Worm (Caenorhabditis elegans) whole organism, dauer: ENCODE results near the gene dlg-1.

Experiments
- unc-62 ChIP-seq: sonication (generic microtip); optimal IDR thresholded peaks from 2 replicates; lab custom pipeline; 2017; ENCODE audit warnings: missing biosample characterization, missing genetic modification reagents, missing genetic modification characterization

dlg-1 gene

DNA sequence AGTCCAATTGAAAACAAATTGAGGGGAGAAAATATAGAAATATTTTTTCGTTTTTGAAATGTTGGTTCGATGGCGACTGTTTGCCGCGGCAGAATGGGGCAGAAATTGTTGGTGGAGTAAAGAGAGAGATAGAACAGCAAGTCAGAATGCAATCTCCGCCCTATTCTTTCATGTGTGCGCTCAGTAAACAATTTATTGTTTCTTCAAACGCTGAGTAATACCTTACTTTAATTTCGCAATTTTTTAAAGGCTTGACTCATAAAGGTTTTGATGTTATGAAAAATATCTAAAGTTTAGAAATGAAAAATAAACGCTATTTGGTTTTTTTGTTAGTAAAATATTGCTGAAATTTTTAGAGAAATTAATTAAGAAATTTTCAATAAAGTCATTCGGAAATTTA is 34.8 kb downstream of the dlg-1 start:
- no peak for TF ChIP-seq unc-62 (GFP tag; lab: Kevin White, UChicago)

DNA sequence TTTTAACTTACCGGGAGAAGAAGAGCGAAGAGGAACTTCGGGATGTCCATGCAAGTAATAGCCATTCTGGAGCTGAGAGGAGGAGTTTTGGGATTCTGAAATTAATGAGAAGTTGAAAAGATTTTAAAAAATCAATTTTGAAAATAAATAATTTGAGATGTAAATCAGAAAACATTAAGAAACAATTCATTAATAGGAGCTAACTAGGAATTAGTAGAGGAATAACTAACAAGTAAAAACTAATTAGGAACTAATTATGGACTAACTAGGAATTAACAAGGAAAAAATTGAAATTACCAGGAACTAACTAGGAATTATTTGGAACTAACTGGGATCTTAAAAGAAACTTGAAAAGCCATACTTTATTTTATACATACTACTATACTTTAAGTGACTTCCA is 35.5 kb downstream of the dlg-1 start, which contains the start of gene T23F2.4:
T23F2.4 (minus strand) TSS at position 101 of the 400 bp plus-strand sequence.
- no peak for TF ChIP-seq unc-62 (GFP tag; lab: Kevin White, UChicago)

DNA sequence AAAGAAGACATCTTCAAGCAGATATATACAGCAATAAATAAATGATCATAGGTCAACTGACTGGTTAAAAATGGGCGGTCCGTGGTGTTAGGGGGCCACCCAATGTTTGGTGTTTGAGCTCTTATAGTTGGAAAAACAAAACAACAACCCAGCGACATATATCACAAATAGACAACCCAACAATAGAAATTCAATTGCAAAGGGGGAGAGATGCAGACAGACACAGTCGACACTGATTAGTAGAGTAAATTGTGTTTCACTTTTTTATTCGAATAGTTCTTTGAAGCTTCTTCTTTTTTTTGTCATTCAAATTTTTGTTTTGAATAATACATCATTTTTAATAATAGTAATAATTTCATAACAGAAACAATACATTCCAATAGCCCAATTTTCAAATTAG is 36.0 kb downstream of the dlg-1 start:
- TF ChIP-seq unc-62 (GFP tag; lab: Kevin White, UChicago) = no peak

DNA sequence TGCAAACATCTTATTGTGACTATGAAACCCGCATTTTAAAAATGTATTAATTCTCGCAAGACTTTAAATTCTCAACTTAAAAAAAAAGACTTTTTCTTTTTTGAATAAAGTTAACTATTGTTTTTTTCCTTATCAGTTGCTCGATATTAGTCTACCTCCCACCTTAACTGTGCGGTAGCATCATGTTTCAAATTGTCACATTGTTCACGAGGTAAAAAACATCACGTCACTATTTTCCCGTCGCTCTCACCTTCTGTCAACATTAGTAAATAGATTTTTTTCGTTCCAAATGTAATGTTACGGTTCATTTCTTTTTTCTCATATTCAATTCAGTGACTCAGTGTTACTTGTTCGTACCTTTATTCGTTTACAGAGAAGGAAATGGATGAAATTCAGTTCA is 36.9 kb downstream of the dlg-1 start:
- no peak for TF ChIP-seq unc-62 (GFP tag; lab: Kevin White, UChicago)

DNA sequence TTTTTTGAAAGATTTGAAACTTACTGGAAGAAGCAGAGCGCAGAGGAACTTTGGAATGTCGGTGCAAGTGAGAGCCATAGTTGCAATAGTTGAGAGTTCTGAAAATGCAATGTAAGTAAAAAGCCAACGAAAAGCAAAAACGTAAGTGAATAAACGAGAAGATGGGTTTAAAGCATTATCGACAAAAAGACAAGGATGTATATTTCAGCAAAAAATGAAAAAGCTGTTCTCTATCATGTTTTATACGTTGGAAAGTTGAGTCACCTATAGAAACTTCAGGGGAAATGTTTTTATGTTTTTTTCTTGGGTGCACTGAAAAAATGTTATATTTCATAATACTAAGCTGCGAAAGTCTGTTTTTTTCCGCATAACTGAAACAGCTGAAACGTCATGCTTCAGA is 37.6 kb downstream of the dlg-1 start, which contains the start of gene T23F2.5:
T23F2.5 (minus strand) TSS at position 101 of the 400 bp plus-strand sequence.
- TF ChIP-seq unc-62 (GFP tag; lab: Kevin White, UChicago) = no peak

DNA sequence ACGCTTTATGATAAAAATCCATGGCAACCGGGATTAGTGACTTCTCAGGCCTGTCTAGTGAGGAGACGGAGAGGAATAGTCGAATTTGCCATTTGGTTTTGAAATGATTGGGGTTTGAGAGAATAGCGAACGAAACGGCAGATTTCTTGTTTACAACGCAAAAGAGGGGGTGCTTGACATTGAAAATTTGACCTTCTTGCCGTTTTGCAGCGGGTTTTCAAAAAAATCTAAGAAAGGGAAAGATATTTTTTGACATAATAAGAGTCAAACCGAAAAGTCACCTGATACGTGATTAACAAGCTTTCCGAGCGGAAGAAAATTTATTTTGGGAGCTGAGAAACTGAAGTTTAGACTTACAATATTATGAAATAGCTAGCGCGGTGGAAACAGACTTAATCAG is 38.3 kb downstream of the dlg-1 start:
- no peak for TF ChIP-seq unc-62 (GFP tag; lab: Kevin White, UChicago)

DNA sequence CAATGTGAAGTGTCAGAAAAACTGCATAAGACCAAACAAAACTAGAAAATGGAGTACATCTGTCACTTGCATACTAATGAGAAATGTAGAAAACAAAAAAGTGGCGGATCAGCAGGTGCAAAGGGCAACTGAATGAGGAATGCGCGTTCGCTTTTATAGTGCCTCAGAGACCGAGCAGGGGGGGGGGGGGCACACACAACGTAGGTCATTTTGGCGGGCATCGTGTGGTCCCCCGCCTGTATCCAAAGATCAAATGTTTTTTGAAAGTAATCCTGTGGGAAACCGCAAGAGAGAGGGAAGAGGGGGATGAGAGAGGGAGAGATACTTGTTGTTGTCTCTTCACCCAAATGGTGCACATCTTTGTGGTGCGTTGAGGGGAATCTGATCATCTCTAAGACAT is 38.9 kb downstream of the dlg-1 start:
- TF ChIP-seq unc-62 (GFP tag; lab: Kevin White, UChicago) = no peak

DNA sequence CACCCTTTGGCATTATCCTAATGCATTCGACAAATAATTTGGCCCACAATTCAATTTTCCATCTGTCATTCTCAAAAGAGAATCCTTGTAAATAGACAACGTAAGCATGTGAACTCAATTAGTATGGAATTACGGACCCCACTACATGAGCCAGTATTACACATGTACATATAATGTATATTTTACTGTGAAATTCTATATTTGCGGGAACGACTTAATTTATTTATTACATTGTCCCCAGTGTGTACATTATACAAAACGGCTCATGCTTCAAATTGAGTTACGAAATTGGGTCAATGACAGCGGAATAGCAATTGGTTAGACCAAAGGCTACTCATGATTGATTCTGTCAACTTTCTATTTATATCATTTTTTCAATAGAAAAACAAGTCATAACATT is 40.1 kb downstream of the dlg-1 start:
- no peak for TF ChIP-seq unc-62 (GFP tag; lab: Kevin White, UChicago)

DNA sequence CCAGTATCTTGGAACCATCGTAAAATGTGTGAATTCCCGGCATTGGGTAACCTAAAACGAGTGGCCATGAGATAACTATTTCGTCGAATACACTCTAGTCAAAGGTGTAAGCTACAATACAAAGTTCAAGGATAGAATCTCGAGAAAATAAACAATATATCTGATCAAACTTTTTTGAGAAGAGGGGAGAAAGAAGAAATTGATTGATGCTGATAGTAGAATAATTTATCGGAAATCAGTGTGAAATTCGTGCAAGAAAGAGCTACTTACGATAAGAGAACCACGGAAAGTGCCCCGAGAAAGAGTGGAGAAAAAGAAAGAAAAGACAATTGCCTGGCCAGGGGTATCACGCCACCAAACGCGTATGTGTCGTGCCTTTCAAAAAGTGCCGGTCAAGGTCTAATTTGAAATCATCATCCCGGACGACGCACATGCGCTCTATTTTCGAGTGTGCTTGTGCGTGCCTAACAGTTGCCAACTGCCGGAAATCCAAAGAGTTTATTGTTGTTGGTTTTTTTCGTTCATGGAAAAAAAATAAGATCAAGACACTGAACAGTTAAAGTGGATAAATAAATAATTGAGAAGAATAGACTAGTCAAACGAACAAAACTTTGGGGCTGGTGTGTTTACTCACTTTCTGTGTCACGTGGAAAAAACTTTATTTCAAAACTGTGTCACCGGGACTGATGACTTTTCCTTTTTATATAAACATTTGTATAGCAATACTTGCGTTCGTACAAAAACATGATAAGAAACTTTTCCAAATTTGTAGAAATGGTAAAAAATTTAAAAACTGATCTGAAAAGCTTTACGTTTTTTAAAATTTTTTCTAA is 43.5 kb downstream of the dlg-1 start, which contains the start of gene mboa-3:
mboa-3 (minus strand) TSS at position 51 of the 833 bp plus-strand sequence.
- no peak for TF ChIP-seq unc-62 (GFP tag; lab: Kevin White, UChicago)

DNA sequence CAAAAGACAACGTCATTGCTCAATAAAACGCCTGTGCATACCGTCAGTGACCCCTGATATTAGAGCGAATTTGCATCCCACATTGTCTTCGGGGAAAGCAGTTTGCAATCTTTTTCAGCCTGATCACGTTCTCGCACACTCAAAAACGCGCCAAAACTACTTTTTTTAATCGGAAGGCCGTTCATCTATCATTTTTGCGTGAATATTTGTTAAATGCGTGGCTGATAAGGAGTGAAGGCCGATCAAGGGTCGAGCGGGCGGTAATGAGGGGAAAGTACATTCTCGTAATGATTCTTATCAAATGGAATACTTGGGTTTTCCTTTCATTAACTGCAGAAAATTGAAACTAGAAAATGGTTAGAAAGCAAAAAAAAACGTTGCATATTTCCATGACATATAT is 44.8 kb downstream of the dlg-1 start:
- no peak for TF ChIP-seq unc-62 (GFP tag; lab: Kevin White, UChicago)
